Worm (Caenorhabditis elegans): ENCODE measurements around the gene pmk-3.
A peak's percentile ranks its signal among the peaks of the same experiment; 100 is the strongest.

The pmk-3 gene

ce11 chrIV:8142735-8143550 lies 3.9 kb downstream of the pmk-3 start, which contains the start of gene pmk-2:
TSS of gene pmk-2 (plus strand) at chrIV:8143500.
- TF ChIP-seq ceh-14 (tag; optimal IDR thresholded peaks at IDR 0.05) (peak; percentile 6), syd-9 (tag; optimal IDR thresholded peaks at IDR 0.05) (no peak), elt-2 (tag; optimal IDR thresholded peaks at IDR 0.05) (no peak), unc-42 (tag; optimal IDR thresholded peaks at IDR 0.05) (peak; percentile 49), ceh-48 (tag; optimal IDR thresholded peaks at IDR 0.05) (no peak)

ce11 chrIV:8144341-8144740 lies 5.3 kb downstream of the pmk-3 start:
- TF ChIP-seq ref-2 (tag; optimal IDR thresholded peaks at IDR 0.05) (no peak), unc-3 (GFP tag; conservative IDR thresholded peaks at IDR 0.05) (no peak), unc-3 (tag; optimal IDR thresholded peaks at IDR 0.05) (no peak), dve-1 (tag; optimal IDR thresholded peaks at IDR 0.05) (no peak), fkh-6 (tag; optimal IDR thresholded peaks at IDR 0.05) (no peak), ceh-14 (tag; optimal IDR thresholded peaks at IDR 0.05) (no peak), ceh-9 (tag; optimal IDR thresholded peaks at IDR 0.05) (no peak), sox-2 (GFP tag; IDR thresholded peaks at IDR 0.05) (no peak), pax-1 (tag; optimal IDR thresholded peaks at IDR 0.05) (no peak), che-1 (tag; optimal IDR thresholded peaks at IDR 0.05) (no peak), ceh-2 (tag; optimal IDR thresholded peaks at IDR 0.05) (no peak), ceh-22 (tag; optimal IDR thresholded peaks at IDR 0.05) (no peak)

- peak; percentile 10 for TF ChIP-seq nfya-1 (tag; optimal IDR thresholded peaks at IDR 0.05)
- no peak for TF ChIP-seq hlh-15 (tag; optimal IDR thresholded peaks at IDR 0.05)
- peak; percentile 91 for TF ChIP-seq hlh-30 (tag; optimal IDR thresholded peaks at IDR 0.05; ENCODE audit: insufficient read depth)
Observed at ce11 chrIV:8146283-8146682, 7.3 kb downstream of the pmk-3 start.

- TF ChIP-seq ahr-1 (tag; optimal IDR thresholded peaks at IDR 0.05): no peak
- TF ChIP-seq odd-2 (tag; optimal IDR thresholded peaks at IDR 0.05): no peak
- no peak for TF ChIP-seq npax-4 (tag; optimal IDR thresholded peaks at IDR 0.05)
- no peak for TF ChIP-seq C38D4.7 (GFP tag; optimal IDR thresholded peaks at IDR 0.05)
- TF ChIP-seq F13H6.1 (tag; optimal IDR thresholded peaks at IDR 0.05): no peak
- TF ChIP-seq ceh-9 (tag; optimal IDR thresholded peaks at IDR 0.05): no peak
- TF ChIP-seq ceh-14 (tag; optimal IDR thresholded peaks at IDR 0.05): no peak
- no peak for TF ChIP-seq madf-2 (tag; optimal IDR thresholded peaks at IDR 0.05)
- no peak for TF ChIP-seq tbx-2 (tag; optimal IDR thresholded peaks at IDR 0.05)
Observed at ce11 chrIV:8148494-8148893, 9.5 kb downstream of the pmk-3 start, which contains the start of gene pmk-1. TSS of gene pmk-1 (plus strand) at chrIV:8148794.

- TF ChIP-seq unc-42 (tag; optimal IDR thresholded peaks at IDR 0.05): no peak
- TF ChIP-seq pax-1 (tag; optimal IDR thresholded peaks at IDR 0.05): no peak
- no peak for TF ChIP-seq pat-9 (tag; optimal IDR thresholded peaks at IDR 0.05)
Observed at ce11 chrIV:8151721-8152120, 12.7 kb downstream of the pmk-3 start.

- TF ChIP-seq pat-9 (tag; optimal IDR thresholded peaks at IDR 0.05) (no peak), ceh-19 (GFP tag; optimal IDR thresholded peaks at IDR 0.05) (no peak), ets-4 (tag; optimal IDR thresholded peaks at IDR 0.05) (no peak), K09A11.1 (tag; optimal IDR thresholded peaks at IDR 0.05; ENCODE audit: insufficient read depth) (no peak), ztf-16 (tag; optimal IDR thresholded peaks at IDR 0.05) (no peak), pqm-1 (tag; optimal IDR thresholded peaks at IDR 0.05) (no peak), unc-86 (tag; optimal IDR thresholded peaks at IDR 0.05) (no peak), nhr-232 (tag; optimal IDR thresholded peaks at IDR 0.05) (no peak), Y22D7AL.16 (tag; optimal IDR thresholded peaks at IDR 0.05) (no peak), ceh-6 (GFP tag; optimal IDR thresholded peaks at IDR 0.05) (no peak), sdc-2 (tag; optimal IDR thresholded peaks at IDR 0.05) (no peak), ceh-22 (tag; optimal IDR thresholded peaks at IDR 0.05) (no peak), unc-55 (GFP tag; optimal IDR thresholded peaks at IDR 0.05) (no peak), ttx-3 (tag; optimal IDR thresholded peaks at IDR 0.05) (no peak), hlh-6 (tag; optimal IDR thresholded peaks at IDR 0.05) (no peak), ceh-30 (tag; optimal IDR thresholded peaks at IDR 0.05) (no peak), eyg-1 (tag; optimal IDR thresholded peaks at IDR 0.05) (no peak), pax-1 (tag; optimal IDR thresholded peaks at IDR 0.05) (no peak)
Observed at ce11 chrIV:8152145-8152544, 13.1 kb downstream of the pmk-3 start, which contains the start of gene faah-2. TSS of gene faah-2 (plus strand) at chrIV:8152445.

Measured in whole organism, late embryonic.